Worm (Caenorhabditis elegans): ENCODE data around the gene osm-6.
A peak's percentile ranks its signal among the peaks of the same experiment; 100 is the strongest.

osm-6 gene

ce11 chrV:11896322-11896898 lies 30.8 kb downstream of the osm-6 start (continued):
- TF ChIP-seq efl-3 (GFP tag; optimal IDR thresholded peaks at IDR 0.05): no peak
- TF ChIP-seq unc-62 (GFP tag; optimal IDR thresholded peaks at IDR 0.05): no peak
- peak; percentile 33 for TF ChIP-seq nhr-19 (GFP tag; conservative IDR thresholded peaks at IDR 0.05)
- no peak for TF ChIP-seq lin-13 (GFP tag; optimal IDR thresholded peaks at IDR 0.05)
- TF ChIP-seq lsy-2 (tag; optimal IDR thresholded peaks at IDR 0.05): peak; percentile 14 to 49
- no peak for TF ChIP-seq ztf-11 (tag; optimal IDR thresholded peaks at IDR 0.05)
- no peak for TF ChIP-seq hlh-17 (GFP tag; optimal IDR thresholded peaks at IDR 0.05; ENCODE audit: borderline replicate concordance)
- TF ChIP-seq ceh-90 (tag; optimal IDR thresholded peaks at IDR 0.05): no peak
- no peak for TF ChIP-seq mab-9 (GFP tag; IDR thresholded peaks at IDR 0.05)
- no peak for TF ChIP-seq lin-39 (tag; optimal IDR thresholded peaks at IDR 0.05)
- TF ChIP-seq lin-14 (GFP tag; optimal IDR thresholded peaks at IDR 0.05): peak; percentile 73
- peak; percentile 69 to 82 (median 77) for TF ChIP-seq dpl-1 (GFP tag; optimal IDR thresholded peaks at IDR 0.05)
- no peak for TF ChIP-seq lin-15B (tag; optimal IDR thresholded peaks at IDR 0.05)
- no peak for TF ChIP-seq fkh-8 (tag; optimal IDR thresholded peaks at IDR 0.05)
- TF ChIP-seq nhr-84 (tag; optimal IDR thresholded peaks at IDR 0.05): no peak
- peak; percentile 20 for TF ChIP-seq C16A3.4 (tag; optimal IDR thresholded peaks at IDR 0.05)
- no peak for TF ChIP-seq C34B4.2 (tag; optimal IDR thresholded peaks at IDR 0.05)
- peak; percentile 81 for TF ChIP-seq nhr-20 (tag; optimal IDR thresholded peaks at IDR 0.05)
- TF ChIP-seq ets-5 (GFP tag; IDR thresholded peaks at IDR 0.05): no peak
- peak; percentile 40 for TF ChIP-seq nhr-71 (tag; optimal IDR thresholded peaks at IDR 0.05)
- peak; percentile 76 for TF ChIP-seq F16B12.6 (tag; optimal IDR thresholded peaks at IDR 0.05)
- TF ChIP-seq ama-1 (optimal IDR thresholded peaks at IDR 0.05): no peak
- peak; percentile 52 for TF ChIP-seq snu-23 (GFP tag; optimal IDR thresholded peaks at IDR 0.05)
- TF ChIP-seq pqm-1 (tag; optimal IDR thresholded peaks at IDR 0.05): no peak
- no peak for TF ChIP-seq nhr-11 (tag; optimal IDR thresholded peaks at IDR 0.05)
- TF ChIP-seq xbp-1 (tag; optimal IDR thresholded peaks at IDR 0.05): no peak
- no peak for TF ChIP-seq irx-1 (tag; optimal IDR thresholded peaks at IDR 0.05)

ce11 chrV:11893975-11894374 lies 33.3 kb downstream of the osm-6 start, which contains the start of gene K12G11.6:
K12G11.6 (plus strand) TSS chrV:11894331.
- no peak for TF ChIP-seq aly-2 (tag; optimal IDR thresholded peaks at IDR 0.05)
- no peak for TF ChIP-seq nhr-76 (tag; optimal IDR thresholded peaks at IDR 0.05)
- TF ChIP-seq nhr-11 (tag; optimal IDR thresholded peaks at IDR 0.05): no peak
- TF ChIP-seq unc-30 (tag; optimal IDR thresholded peaks at IDR 0.05): no peak
- TF ChIP-seq snpc-4 (tag; optimal IDR thresholded peaks at IDR 0.05): no peak
- no peak for TF ChIP-seq elt-3 (tag; optimal IDR thresholded peaks at IDR 0.05)
- TF ChIP-seq ceh-82 (tag; optimal IDR thresholded peaks at IDR 0.05): no peak

- no peak for TF ChIP-seq ces-1 (GFP tag; optimal IDR thresholded peaks at IDR 0.05)
- no peak for TF ChIP-seq efl-1 (optimal IDR thresholded peaks at IDR 0.05)
- peak in 1 of 2 experiments; percentile 47 for TF ChIP-seq efl-1 (GFP tag; optimal IDR thresholded peaks at IDR 0.05 in 1 of 2)
- TF ChIP-seq nhr-20 (tag; optimal IDR thresholded peaks at IDR 0.05): peak; percentile 33
- TF ChIP-seq lin-35 (GFP tag; optimal IDR thresholded peaks at IDR 0.05): peak in 1 of 2 experiments; percentile 1
Measured at ce11 chrV:11891143-11891862, 35.9 kb downstream of the osm-6 start, which contains the start of the genes sodh-2 and srx-76. sodh-2 (minus strand) TSS chrV:11891243. srx-76 (plus strand) TSS chrV:11891812.

Measured in whole organism, L1 larva.